Worm (Caenorhabditis elegans): ENCODE data around the gene pxd-1.

- TF ChIP-seq snpc-4 (tag; optimal IDR thresholded peaks at IDR 0.05) (no peak), fkh-10 (GFP tag; optimal IDR thresholded peaks at IDR 0.05) (no peak), attf-4 (tag; optimal IDR thresholded peaks at IDR 0.05) (no peak), egl-27 (tag; optimal IDR thresholded peaks at IDR 0.05) (no peak), nhr-6 (tag; optimal IDR thresholded peaks at IDR 0.05) (no peak), skn-1 (tag; optimal IDR thresholded peaks at IDR 0.05) (no peak), php-3 (GFP tag; IDR thresholded peaks at IDR 0.05) (no peak), ama-1 (optimal IDR thresholded peaks at IDR 0.05) (no peak), nhr-76 (tag; optimal IDR thresholded peaks at IDR 0.05) (no peak), zfp-3 (GFP tag; conservative IDR thresholded peaks at IDR 0.05) (no peak), pha-4 (GFP tag; IDR thresholded peaks at IDR 0.05) (no peak), pha-4 (tag; optimal IDR thresholded peaks at IDR 0.05) (no peak), lsy-2 (tag; optimal IDR thresholded peaks at IDR 0.05) (no peak), pqm-1 (tag; optimal IDR thresholded peaks at IDR 0.05) (no peak), ZK546.5 (tag; optimal IDR thresholded peaks at IDR 0.05) (no peak)
Observed at ce11 chrIII:3978438-3978837, 27.5 kb upstream of the pxd-1 start.
